Fruit fly (Drosophila melanogaster): ENCODE results near the gene CAH9.

CAH9 gene

dm6 chr3R:27065136-27065535, 40.8 kb downstream of the CAH9 start, which contains the start of gene CG43935:
CG43935 (plus strand) TSS chr3R:27065436.
- TF ChIP-seq CTCF (optimal IDR thresholded peaks at IDR 0.05) (no peak), CG8478 (optimal IDR thresholded peaks at IDR 0.05) (no peak)

- TF ChIP-seq CG8478 (optimal IDR thresholded peaks at IDR 0.05): no peak
- TF ChIP-seq CTCF (optimal IDR thresholded peaks at IDR 0.05): no peak
These were observed 41.9 kb downstream of the CAH9 start, which contains the start of gene Nep5 for dm6 chr3R:27064099-27064498. Nep5 (minus strand) TSS chr3R:27064199.

- TF ChIP-seq CG8478 (optimal IDR thresholded peaks at IDR 0.05) (no peak), CTCF (optimal IDR thresholded peaks at IDR 0.05) (no peak)
These were observed 44.1 kb downstream of the CAH9 start, which contains the start of gene CG34292 for dm6 chr3R:27061916-27062315. CG34292 (plus strand) TSS chr3R:27062216.

dm6 chr3R:27056152-27056551, 49.8 kb downstream of the CAH9 start:
- TF ChIP-seq CG8478 (optimal IDR thresholded peaks at IDR 0.05) (no peak), CTCF (optimal IDR thresholded peaks at IDR 0.05) (no peak)
